Worm (Caenorhabditis elegans) whole organism, midembryonic: ENCODE measurements around the gene sri-69.

Experiments
- T22C8.4 ChIP-seq: fragments of 200-800 bp; sonication (Bioruptor generic); IDR thresholded peaks from 2 replicates; pipeline ENCODE4 v1.3.6; 2022; ENCODE audit warnings: missing genetic modification characterization, missing compliant biosample characterization
- cog-1 ChIP-seq: sonication (generic microtip); optimal IDR thresholded peaks from 2 replicates; lab custom pipeline; 2016; ENCODE audit warnings: missing genetic modification characterization, missing compliant biosample characterization
- flt-1 ChIP-seq: fragments of 200-800 bp; sonication (Bioruptor generic); IDR thresholded peaks from 2 replicates; pipeline ENCODE4 v1.3.6; 2022; ENCODE audit warnings: missing genetic modification characterization, missing compliant biosample characterization
- klf-2 ChIP-seq: fragments of 200-800 bp; sonication (Bioruptor generic); conservative IDR thresholded peaks from 2 replicates; pipeline ENCODE4 v1.3.6; 2022; ENCODE audit warnings: missing genetic modification reagents, missing genetic modification characterization, missing compliant biosample characterization
- med-1 ChIP-seq: sonication (generic microtip); optimal IDR thresholded peaks from 2 replicates; lab custom pipeline; 2017; ENCODE audit warnings: missing genetic modification characterization, mild to moderate bottlenecking, missing compliant biosample characterization, antibody characterized with exemption, missing genetic modification reagents; ENCODE audit not compliant: insufficient read depth
- ref-1 ChIP-seq: fragments of 200-800 bp; sonication (Bioruptor generic); conservative IDR thresholded peaks from 2 replicates; pipeline ENCODE4 v1.3.6; 2022; ENCODE audit warnings: missing genetic modification reagents, missing genetic modification characterization, missing compliant biosample characterization
- tab-1 ChIP-seq: fragments of 200-800 bp; sonication (Bioruptor generic); IDR thresholded peaks from 2 replicates; pipeline ENCODE4 v1.3.6; 2022; ENCODE audit warnings: missing genetic modification characterization, missing compliant biosample characterization
- ztf-23 ChIP-seq: fragments of 200-800 bp; sonication (Bioruptor generic); IDR thresholded peaks from 2 replicates; pipeline ENCODE4 v1.3.6; 2022; ENCODE audit warnings: missing genetic modification reagents, missing genetic modification characterization, missing compliant biosample characterization
- ztf-29 ChIP-seq: fragments of 200-800 bp; sonication (Bioruptor generic); IDR thresholded peaks from 2 replicates; pipeline ENCODE4 v1.3.6; 2022; ENCODE audit warnings: missing genetic modification reagents, missing genetic modification characterization, missing compliant biosample characterization

sri-69 gene

ce11 chrV:16992383-16992782, 15.8 kb downstream of the sri-69 start:
- no peak for TF ChIP-seq ztf-29 (GFP tag; lab: Robert Waterston, UW)
- no peak for TF ChIP-seq tab-1 (GFP tag; lab: Robert Waterston, UW)
- no peak for TF ChIP-seq ztf-23 (GFP tag; lab: Robert Waterston, UW)
- no peak for TF ChIP-seq cog-1 (tag; lab: Kevin White, UChicago)

- TF ChIP-seq flt-1 (GFP tag; lab: Robert Waterston, UW) = no peak
- no peak for TF ChIP-seq ztf-23 (GFP tag; lab: Robert Waterston, UW)
- no peak for TF ChIP-seq ref-1 (GFP tag; lab: Robert Waterston, UW)
- no peak for TF ChIP-seq klf-2 (GFP tag; lab: Robert Waterston, UW)
- TF ChIP-seq med-1 (GFP tag; lab: Kevin White, UChicago) = no peak
- TF ChIP-seq ztf-29 (GFP tag; lab: Robert Waterston, UW) = no peak
- TF ChIP-seq tab-1 (GFP tag; lab: Robert Waterston, UW) = no peak
- no peak for TF ChIP-seq cog-1 (tag; lab: Kevin White, UChicago)
- TF ChIP-seq T22C8.4 (GFP tag; lab: Robert Waterston, UW) = no peak
Observed at ce11 chrV:16991734-16992133, 16.5 kb downstream of the sri-69 start, which contains the start of gene srz-95. TSS of gene srz-95 (plus strand) at chrV:16992034.

ce11 chrV:16988614-16989013, 19.6 kb downstream of the sri-69 start, which contains the start of gene Y102A5C.27:
TSS of gene Y102A5C.27 (minus strand) at chrV:16988714.
- no peak for TF ChIP-seq cog-1 (tag; lab: Kevin White, UChicago)
- no peak for TF ChIP-seq ztf-29 (GFP tag; lab: Robert Waterston, UW)
- TF ChIP-seq klf-2 (GFP tag; lab: Robert Waterston, UW) = no peak
- no peak for TF ChIP-seq ref-1 (GFP tag; lab: Robert Waterston, UW)
- no peak for TF ChIP-seq ztf-23 (GFP tag; lab: Robert Waterston, UW)
- TF ChIP-seq med-1 (GFP tag; lab: Kevin White, UChicago) = no peak
- no peak for TF ChIP-seq T22C8.4 (GFP tag; lab: Robert Waterston, UW)
- TF ChIP-seq flt-1 (GFP tag; lab: Robert Waterston, UW) = no peak
- no peak for TF ChIP-seq tab-1 (GFP tag; lab: Robert Waterston, UW)

- TF ChIP-seq tab-1 (GFP tag; lab: Robert Waterston, UW) = no peak
- TF ChIP-seq med-1 (GFP tag; lab: Kevin White, UChicago) = no peak
- no peak for TF ChIP-seq flt-1 (GFP tag; lab: Robert Waterston, UW)
- TF ChIP-seq klf-2 (GFP tag; lab: Robert Waterston, UW) = no peak
- no peak for TF ChIP-seq cog-1 (tag; lab: Kevin White, UChicago)
Observed at ce11 chrV:16987783-16988182, 20.4 kb downstream of the sri-69 start.

- no peak for TF ChIP-seq ztf-29 (GFP tag; lab: Robert Waterston, UW)
- no peak for TF ChIP-seq T22C8.4 (GFP tag; lab: Robert Waterston, UW)
- TF ChIP-seq med-1 (GFP tag; lab: Kevin White, UChicago) = no peak
- TF ChIP-seq ref-1 (GFP tag; lab: Robert Waterston, UW) = no peak
Observed at ce11 chrV:16987035-16987434, 21.2 kb downstream of the sri-69 start, which contains the start of gene Y102A5C.40. TSS of gene Y102A5C.40 (minus strand) at chrV:16987135.

ce11 chrV:16980368-16980767, 27.8 kb downstream of the sri-69 start, which contains the start of gene srz-54:
TSS of gene srz-54 (plus strand) at chrV:16980668.
- no peak for TF ChIP-seq cog-1 (tag; lab: Kevin White, UChicago)

ce11 chrV:16974919-16975318, 33.3 kb downstream of the sri-69 start, which contains the start of gene srx-54:
TSS of gene srx-54 (plus strand) at chrV:16975219.
- no peak for TF ChIP-seq ztf-29 (GFP tag; lab: Robert Waterston, UW)
- no peak for TF ChIP-seq klf-2 (GFP tag; lab: Robert Waterston, UW)
- TF ChIP-seq T22C8.4 (GFP tag; lab: Robert Waterston, UW) = no peak
- no peak for TF ChIP-seq tab-1 (GFP tag; lab: Robert Waterston, UW)
- no peak for TF ChIP-seq flt-1 (GFP tag; lab: Robert Waterston, UW)
- no peak for TF ChIP-seq med-1 (GFP tag; lab: Kevin White, UChicago)
- no peak for TF ChIP-seq ref-1 (GFP tag; lab: Robert Waterston, UW)
- TF ChIP-seq ztf-23 (GFP tag; lab: Robert Waterston, UW) = no peak
- no peak for TF ChIP-seq cog-1 (tag; lab: Kevin White, UChicago)

- TF ChIP-seq tab-1 (GFP tag; lab: Robert Waterston, UW) (no peak), cog-1 (tag; lab: Kevin White, UChicago) (no peak), ref-1 (GFP tag; lab: Robert Waterston, UW) (no peak)
Observed at ce11 chrV:16973338-16973737, 34.9 kb downstream of the sri-69 start.

ce11 chrV:16972134-16972533, 36.1 kb downstream of the sri-69 start, which contains the start of gene srh-119:
TSS of gene srh-119 (plus strand) at chrV:16972434.
- no peak for TF ChIP-seq flt-1 (GFP tag; lab: Robert Waterston, UW)
- no peak for TF ChIP-seq tab-1 (GFP tag; lab: Robert Waterston, UW)
- no peak for TF ChIP-seq med-1 (GFP tag; lab: Kevin White, UChicago)
- TF ChIP-seq klf-2 (GFP tag; lab: Robert Waterston, UW) = no peak
- TF ChIP-seq T22C8.4 (GFP tag; lab: Robert Waterston, UW) = no peak
- TF ChIP-seq ref-1 (GFP tag; lab: Robert Waterston, UW) = no peak
- no peak for TF ChIP-seq ztf-23 (GFP tag; lab: Robert Waterston, UW)
- no peak for TF ChIP-seq cog-1 (tag; lab: Kevin White, UChicago)
- no peak for TF ChIP-seq ztf-29 (GFP tag; lab: Robert Waterston, UW)

ce11 chrV:16966636-16967035, 41.6 kb downstream of the sri-69 start, which contains the start of gene fbxa-90:
TSS of gene fbxa-90 (plus strand) at chrV:16966814.
- TF ChIP-seq tab-1 (GFP tag; lab: Robert Waterston, UW) (no peak), T22C8.4 (GFP tag; lab: Robert Waterston, UW) (no peak), med-1 (GFP tag; lab: Kevin White, UChicago) (no peak), ztf-23 (GFP tag; lab: Robert Waterston, UW) (no peak), ref-1 (GFP tag; lab: Robert Waterston, UW) (no peak), klf-2 (GFP tag; lab: Robert Waterston, UW) (no peak), cog-1 (tag; lab: Kevin White, UChicago) (no peak), flt-1 (GFP tag; lab: Robert Waterston, UW) (no peak), ztf-29 (GFP tag; lab: Robert Waterston, UW) (no peak)
